Worm (Caenorhabditis elegans) whole organism, young adult: ENCODE data around the gene moc-2.

ENCODE experiments used
- B0035.1 ChIP-seq: sonication (generic microtip); optimal IDR thresholded peaks from 2 replicates; lab custom pipeline; 2016; ENCODE audit warnings: missing genetic modification characterization, mild to moderate bottlenecking, missing compliant biosample characterization, missing genotype, missing genetic modification reagents
- T26A5.8 ChIP-seq: sonication (generic microtip); optimal IDR thresholded peaks from 2 replicates; lab custom pipeline; 2016; ENCODE audit warnings: missing genetic modification characterization, missing compliant biosample characterization
- aptf-2 ChIP-seq: fragments of 200-800 bp; sonication (Bioruptor generic); conservative IDR thresholded peaks from 2 replicates; pipeline ENCODE4 v1.3.6; 2022; ENCODE audit warnings: missing genetic modification reagents, missing genetic modification characterization, missing compliant biosample characterization
- attf-6 ChIP-seq: fragments of 200-800 bp; sonication (Bioruptor generic); IDR thresholded peaks from 2 replicates; pipeline ENCODE4 v1.3.6; 2022; ENCODE audit warnings: missing genetic modification reagents, missing genetic modification characterization, missing compliant biosample characterization
- ets-4 ChIP-seq: fragments of 200-800 bp; sonication (Bioruptor generic); optimal IDR thresholded peaks from 2 replicates; lab custom pipeline; 2018; ENCODE audit warnings: mild to moderate bottlenecking, missing genetic modification characterization, missing compliant biosample characterization
- lin-26 ChIP-seq: fragments of 200-800 bp; sonication (Bioruptor generic); IDR thresholded peaks from 2 replicates; pipeline ENCODE4 v1.3.6; 2022; ENCODE audit warnings: missing genetic modification reagents, missing genetic modification characterization, missing compliant biosample characterization
- mxl-1 ChIP-seq: sonication (generic microtip); optimal IDR thresholded peaks from 2 replicates; lab custom pipeline; 2016; ENCODE audit warnings: missing genetic modification characterization, missing compliant biosample characterization
- nfya-1 ChIP-seq: sonication (generic microtip); optimal IDR thresholded peaks from 2 replicates; lab custom pipeline; 2017; ENCODE audit warnings: antibody characterized with exemption, missing compliant biosample characterization, missing genetic modification characterization, borderline replicate concordance; ENCODE audit not compliant: insufficient read depth
- nhr-179 ChIP-seq: sonication (generic microtip); optimal IDR thresholded peaks from 2 replicates; lab custom pipeline; 2016; ENCODE audit warnings: mild to moderate bottlenecking, missing genetic modification characterization, missing compliant biosample characterization
- pha-4 ChIP-seq: fragments of 150-350 bp; sonication (generic microtip); optimal IDR thresholded peaks from 2 replicates; lab custom pipeline; 2014; ENCODE audit warnings: missing biosample characterization, missing genetic modification reagents, missing genetic modification characterization
- sdz-38 ChIP-seq: sonication (generic microtip); optimal IDR thresholded peaks from 2 replicates; lab custom pipeline; 2016; ENCODE audit warnings: missing genotype, missing genetic modification characterization, missing compliant biosample characterization
- snpc-4 ChIP-seq, 5 experiments: fragments of 150-350 bp in 1 of 5; sonication (generic microtip) in 4 of 5; optimal IDR thresholded peaks; 2 replicates each; lab custom pipeline; 2014 to 2018; ENCODE audit warnings: missing genetic modification characterization in 5 of 5, missing biosample characterization in 3 of 5, antibody characterized with exemption in 2 of 5, mild to moderate bottlenecking in 2 of 5, missing compliant biosample characterization in 2 of 5, missing genotype in 2 of 5, moderate library complexity in 2 of 5, missing genetic modification reagents in 1 of 5

DNA sequence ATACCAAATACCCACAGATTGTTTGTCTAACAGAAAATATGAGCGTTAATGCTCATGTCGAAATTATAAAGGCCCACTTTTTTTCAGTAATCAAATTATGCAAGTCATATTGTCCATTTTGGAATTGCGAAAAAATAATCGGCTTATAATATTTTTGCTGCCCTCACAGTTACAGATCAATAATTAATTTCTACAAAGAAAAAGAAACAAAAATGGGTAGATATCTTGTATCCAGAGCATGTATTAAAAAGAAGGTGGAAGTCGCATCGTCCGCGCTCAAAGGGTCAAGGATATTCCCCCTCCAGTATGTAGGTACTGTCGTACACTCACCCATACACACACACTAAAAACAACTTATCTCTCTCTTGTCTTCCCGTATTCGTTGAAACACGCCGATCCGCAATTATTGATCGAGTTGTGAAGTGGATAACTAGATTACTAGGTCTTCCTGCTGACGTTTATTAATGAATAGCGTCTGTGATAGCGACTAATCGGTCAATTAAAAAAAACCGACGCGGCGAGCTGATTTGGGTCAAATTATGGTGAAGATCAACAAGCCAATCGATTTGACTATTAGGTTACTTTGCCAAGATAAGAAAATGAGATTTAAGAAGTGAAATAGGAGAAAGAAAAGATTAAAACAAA is 9.9 kb upstream of the moc-2 start:
- TF ChIP-seq attf-6: no peak
- TF ChIP-seq sdz-38 (tag; lab: Kevin White, UChicago): no peak
- TF ChIP-seq lin-26: no peak
- no peak for TF ChIP-seq ets-4 (GFP tag; lab: Kevin White, UChicago)
- no peak for TF ChIP-seq pha-4
- TF ChIP-seq nfya-1 (tag; lab: Kevin White, UChicago): no peak
- no peak for TF ChIP-seq mxl-1 (tag; lab: Kevin White, UChicago)
- TF ChIP-seq B0035.1 (tag; lab: Kevin White, UChicago): no peak
- TF ChIP-seq snpc-4 (GFP tag; optimal IDR thresholded peaks at IDR 0.05; lab: Kevin White, UChicago): no peak
- TF ChIP-seq snpc-4 (tag; optimal IDR thresholded peaks at IDR 0.05; lab: Kevin White, UChicago): no peak
- TF ChIP-seq aptf-2 (GFP tag; lab: Robert Waterston, UW): no peak
- no peak for TF ChIP-seq nhr-179 (tag; lab: Kevin White, UChicago)
- no peak for TF ChIP-seq T26A5.8 (tag; lab: Kevin White, UChicago)
